Worm (Caenorhabditis elegans): Measurements from ENCODE around the gene Y57G11B.6.

The Y57G11B.6 gene

ce11 chrIV:14594249-14594648, 39.6 kb upstream of the Y57G11B.6 start (continued):
- TF ChIP-seq egl-43 (GFP tag; IDR thresholded peaks at IDR 0.05) (no peak), ZK546.5 (tag; optimal IDR thresholded peaks at IDR 0.05) (no peak), fkh-10 (GFP tag; optimal IDR thresholded peaks at IDR 0.05) (no peak), ces-1 (GFP tag; optimal IDR thresholded peaks at IDR 0.05) (no peak), daf-16 (GFP tag; optimal IDR thresholded peaks at IDR 0.05) (peak in 1 of 2 experiments; percentile 86), daf-16 (tag; optimal IDR thresholded peaks at IDR 0.05) (peak; percentile 98), zip-11 (GFP tag; IDR thresholded peaks at IDR 0.05) (no peak), egl-27 (tag; optimal IDR thresholded peaks at IDR 0.05) (no peak), ceh-20 (GFP tag; IDR thresholded peaks at IDR 0.05) (peak; percentile 74), Y105C5A.15 (GFP tag; IDR thresholded peaks at IDR 0.05) (no peak), sdz-12 (GFP tag; optimal IDR thresholded peaks at IDR 0.05) (no peak), lin-29 (GFP tag; IDR thresholded peaks at IDR 0.05) (no peak), ZK337.2 (GFP tag; IDR thresholded peaks at IDR 0.05) (no peak), ceh-28 (tag; optimal IDR thresholded peaks at IDR 0.05) (no peak)

- TF ChIP-seq dmd-9 (GFP tag; IDR thresholded peaks at IDR 0.05): no peak
- TF ChIP-seq ama-1 (optimal IDR thresholded peaks at IDR 0.05): no peak
- TF ChIP-seq T20F7.1 (GFP tag; optimal IDR thresholded peaks at IDR 0.05): no peak
- no peak for TF ChIP-seq lir-3 (tag; optimal IDR thresholded peaks at IDR 0.05)
- no peak for TF ChIP-seq ceh-28 (tag; optimal IDR thresholded peaks at IDR 0.05)
- TF ChIP-seq F37D6.2 (tag; optimal IDR thresholded peaks at IDR 0.05): no peak
- TF ChIP-seq nhr-25 (tag; optimal IDR thresholded peaks at IDR 0.05; ENCODE audit: borderline replicate concordance, insufficient read depth): no peak
- TF ChIP-seq egl-43 (GFP tag; IDR thresholded peaks at IDR 0.05): no peak
- TF ChIP-seq ceh-44 (GFP tag; IDR thresholded peaks at IDR 0.05): no peak
- TF ChIP-seq lim-7 (GFP tag; IDR thresholded peaks at IDR 0.05): no peak
Measured at ce11 chrIV:14587589-14587988, 32.9 kb upstream of the Y57G11B.6 start.

- TF ChIP-seq snpc-1.2 (GFP tag; IDR thresholded peaks at IDR 0.05) (peak; percentile 76), Y5F2A.4 (GFP tag; optimal IDR thresholded peaks at IDR 0.05) (no peak)
Measured at ce11 chrIV:14586759-14587158, 32.1 kb upstream of the Y57G11B.6 start.

- TF ChIP-seq nhr-6 (tag; optimal IDR thresholded peaks at IDR 0.05) (no peak), cey-2 (tag; optimal IDR thresholded peaks at IDR 0.05; ENCODE audit: borderline replicate concordance, insufficient read depth) (no peak)
Measured at ce11 chrIV:14580939-14581338, 26.3 kb upstream of the Y57G11B.6 start, which contains the start of gene irld-18. Gene irld-18 (minus strand): TSS chrIV:14581039.

- no peak for TF ChIP-seq hif-1 (tag; optimal IDR thresholded peaks at IDR 0.05)
- TF ChIP-seq ceh-62 (tag; optimal IDR thresholded peaks at IDR 0.05): no peak
- TF ChIP-seq unc-62 (GFP tag; optimal IDR thresholded peaks at IDR 0.05 in 1 of 2): peak in 1 of 2 experiments; percentile 93
- TF ChIP-seq unc-62 (tag; optimal IDR thresholded peaks at IDR 0.05): no peak
- no peak for TF ChIP-seq jun-1 (tag; optimal IDR thresholded peaks at IDR 0.05)
Measured at ce11 chrIV:14578650-14579193, 24.0 kb upstream of the Y57G11B.6 start, which contains the start of gene Y57G11B.8. Gene Y57G11B.8 (minus strand): TSS chrIV:14578700.

- 0 out of 2 replicates have a peak, but pooled peaks have one; percentile 57 for TF ChIP-seq ZK337.2 (GFP tag; IDR thresholded peaks at IDR 0.05)
- TF ChIP-seq egl-27 (tag; optimal IDR thresholded peaks at IDR 0.05): no peak
- no peak for TF ChIP-seq spr-3 (GFP tag; optimal IDR thresholded peaks at IDR 0.05)
- TF ChIP-seq nhr-48 (tag; optimal IDR thresholded peaks at IDR 0.05): no peak
- no peak for TF ChIP-seq ctbp-1 (GFP tag; IDR thresholded peaks at IDR 0.05)
- TF ChIP-seq daf-8 (GFP tag; IDR thresholded peaks at IDR 0.05): no peak
- no peak for TF ChIP-seq nhr-102 (tag; optimal IDR thresholded peaks at IDR 0.05)
- TF ChIP-seq unc-39 (tag; optimal IDR thresholded peaks at IDR 0.05): no peak
- no peak for TF ChIP-seq dmd-6 (GFP tag; IDR thresholded peaks at IDR 0.05)
- no peak for TF ChIP-seq mes-2 (tag; optimal IDR thresholded peaks at IDR 0.05; ENCODE audit: poor library complexity, severe bottlenecking)
- no peak for TF ChIP-seq ceh-82 (tag; optimal IDR thresholded peaks at IDR 0.05)
- no peak for TF ChIP-seq nhr-10 (tag; optimal IDR thresholded peaks at IDR 0.05)
- TF ChIP-seq dve-1 (tag; optimal IDR thresholded peaks at IDR 0.05; ENCODE audit: insufficient read depth): peak; percentile 64
- no peak for TF ChIP-seq egl-43 (GFP tag; IDR thresholded peaks at IDR 0.05)
- TF ChIP-seq ZK546.5 (tag; optimal IDR thresholded peaks at IDR 0.05): no peak
- peak; percentile 79 for TF ChIP-seq ztf-7 (tag; optimal IDR thresholded peaks at IDR 0.05)
Measured at ce11 chrIV:14576471-14576870, 21.8 kb upstream of the Y57G11B.6 start.

Measured in whole organism, L4 larva.